Worm (Caenorhabditis elegans): Measurements from ENCODE around the gene D1086.6.

Gene D1086.6

ce11 chrV:14093805-14094204 is 14.2 kb downstream of the D1086.6 start, which contains the start of gene D1086.8:
TSS of gene D1086.8 (plus strand) at chrV:14094105.
- TF ChIP-seq F13C5.2 (tag; optimal IDR thresholded peaks at IDR 0.05) (no peak), aly-1 (tag; optimal IDR thresholded peaks at IDR 0.05) (no peak), sea-1 (GFP tag; conservative IDR thresholded peaks at IDR 0.05) (no peak), hmg-4 (GFP tag; optimal IDR thresholded peaks at IDR 0.05) (no peak), tbx-11 (GFP tag; IDR thresholded peaks at IDR 0.05) (no peak), hnd-1 (tag; optimal IDR thresholded peaks at IDR 0.05) (no peak), ceh-36 (tag; optimal IDR thresholded peaks at IDR 0.05) (no peak), pes-1 (GFP tag; IDR thresholded peaks at IDR 0.05) (no peak), ceh-13 (GFP tag; optimal IDR thresholded peaks at IDR 0.05) (no peak), ets-7 (tag; optimal IDR thresholded peaks at IDR 0.05) (no peak)

ce11 chrV:14094546-14094945 is 14.9 kb downstream of the D1086.6 start:
- TF ChIP-seq F13C5.2 (tag; optimal IDR thresholded peaks at IDR 0.05) (no peak), hmg-4 (GFP tag; optimal IDR thresholded peaks at IDR 0.05) (no peak), hmbx-1 (tag; optimal IDR thresholded peaks at IDR 0.05) (no peak), ceh-36 (tag; optimal IDR thresholded peaks at IDR 0.05) (no peak), pes-1 (GFP tag; IDR thresholded peaks at IDR 0.05) (no peak), tbx-37 (GFP tag; conservative IDR thresholded peaks at IDR 0.05) (no peak)

ce11 chrV:14094953-14095352 is 15.4 kb downstream of the D1086.6 start:
- no peak for TF ChIP-seq tbx-37 (GFP tag; conservative IDR thresholded peaks at IDR 0.05)
- no peak for TF ChIP-seq sea-1 (GFP tag; conservative IDR thresholded peaks at IDR 0.05)
- TF ChIP-seq B0310.2 (tag; optimal IDR thresholded peaks at IDR 0.05), result no peak
- no peak for TF ChIP-seq scrt-1 (GFP tag; IDR thresholded peaks at IDR 0.05)
- no peak for TF ChIP-seq hmbx-1 (tag; optimal IDR thresholded peaks at IDR 0.05)
- TF ChIP-seq F13C5.2 (tag; optimal IDR thresholded peaks at IDR 0.05), result no peak
- no peak for TF ChIP-seq ets-7 (tag; optimal IDR thresholded peaks at IDR 0.05)
- no peak for TF ChIP-seq tbx-11 (GFP tag; IDR thresholded peaks at IDR 0.05)
- no peak for TF ChIP-seq flt-1 (GFP tag; IDR thresholded peaks at IDR 0.05)
- no peak for TF ChIP-seq tra-4 (tag; optimal IDR thresholded peaks at IDR 0.05)
- no peak for TF ChIP-seq hmg-4 (GFP tag; optimal IDR thresholded peaks at IDR 0.05)
- TF ChIP-seq ama-1 (optimal IDR thresholded peaks at IDR 0.05), result no peak
- no peak for TF ChIP-seq pes-1 (GFP tag; IDR thresholded peaks at IDR 0.05)

- TF ChIP-seq scrt-1 (GFP tag; IDR thresholded peaks at IDR 0.05) (no peak), tbx-37 (GFP tag; conservative IDR thresholded peaks at IDR 0.05) (no peak), F13C5.2 (tag; optimal IDR thresholded peaks at IDR 0.05) (no peak), flt-1 (GFP tag; IDR thresholded peaks at IDR 0.05) (no peak), hnd-1 (tag; optimal IDR thresholded peaks at IDR 0.05) (no peak), tbx-11 (GFP tag; IDR thresholded peaks at IDR 0.05) (no peak), tra-4 (tag; optimal IDR thresholded peaks at IDR 0.05) (no peak), ama-1 (optimal IDR thresholded peaks at IDR 0.05) (no peak), hmg-4 (GFP tag; optimal IDR thresholded peaks at IDR 0.05) (no peak), pes-1 (GFP tag; IDR thresholded peaks at IDR 0.05) (no peak), sea-1 (GFP tag; conservative IDR thresholded peaks at IDR 0.05) (no peak), ceh-36 (tag; optimal IDR thresholded peaks at IDR 0.05) (no peak), ceh-13 (GFP tag; optimal IDR thresholded peaks at IDR 0.05) (no peak), ets-7 (tag; optimal IDR thresholded peaks at IDR 0.05) (no peak), aly-1 (tag; optimal IDR thresholded peaks at IDR 0.05) (no peak), hmbx-1 (tag; optimal IDR thresholded peaks at IDR 0.05) (no peak), B0310.2 (tag; optimal IDR thresholded peaks at IDR 0.05) (no peak)
These were observed 17.8 kb downstream of the D1086.6 start for ce11 chrV:14097358-14097757.

ce11 chrV:14098519-14098918 is 18.9 kb downstream of the D1086.6 start, which contains the start of the genes D1086.2 and D1086.1:
TSS of gene D1086.2 (minus strand) at chrV:14098668.
TSS of gene D1086.1 (plus strand) at chrV:14098858.
- no peak for TF ChIP-seq aly-1 (tag; optimal IDR thresholded peaks at IDR 0.05)
- TF ChIP-seq hmg-4 (GFP tag; optimal IDR thresholded peaks at IDR 0.05), result no peak
- no peak for TF ChIP-seq scrt-1 (GFP tag; IDR thresholded peaks at IDR 0.05)
- TF ChIP-seq B0310.2 (tag; optimal IDR thresholded peaks at IDR 0.05), result no peak
- TF ChIP-seq ets-7 (tag; optimal IDR thresholded peaks at IDR 0.05), result no peak
- TF ChIP-seq ama-1 (optimal IDR thresholded peaks at IDR 0.05), result no peak
- no peak for TF ChIP-seq ceh-36 (tag; optimal IDR thresholded peaks at IDR 0.05)
- TF ChIP-seq pes-1 (GFP tag; IDR thresholded peaks at IDR 0.05), result no peak
- no peak for TF ChIP-seq hmbx-1 (tag; optimal IDR thresholded peaks at IDR 0.05)
- TF ChIP-seq sea-1 (GFP tag; conservative IDR thresholded peaks at IDR 0.05), result no peak
- TF ChIP-seq tra-4 (tag; optimal IDR thresholded peaks at IDR 0.05), result no peak
- no peak for TF ChIP-seq tbx-11 (GFP tag; IDR thresholded peaks at IDR 0.05)
- no peak for TF ChIP-seq F13C5.2 (tag; optimal IDR thresholded peaks at IDR 0.05)
- no peak for TF ChIP-seq ceh-13 (GFP tag; optimal IDR thresholded peaks at IDR 0.05)
- no peak for TF ChIP-seq tbx-37 (GFP tag; conservative IDR thresholded peaks at IDR 0.05)
- no peak for TF ChIP-seq hnd-1 (tag; optimal IDR thresholded peaks at IDR 0.05)
- TF ChIP-seq flt-1 (GFP tag; IDR thresholded peaks at IDR 0.05), result no peak

ce11 chrV:14100886-14101285 is 21.3 kb downstream of the D1086.6 start, which contains the start of gene D1086.12:
TSS of gene D1086.12 (plus strand) at chrV:14101186.
- TF ChIP-seq B0310.2 (tag; optimal IDR thresholded peaks at IDR 0.05) (no peak), sea-1 (GFP tag; conservative IDR thresholded peaks at IDR 0.05) (no peak), tbx-11 (GFP tag; IDR thresholded peaks at IDR 0.05) (no peak), ceh-13 (GFP tag; optimal IDR thresholded peaks at IDR 0.05) (no peak), hmg-4 (GFP tag; optimal IDR thresholded peaks at IDR 0.05) (no peak), tra-4 (tag; optimal IDR thresholded peaks at IDR 0.05) (no peak), flt-1 (GFP tag; IDR thresholded peaks at IDR 0.05) (no peak), hnd-1 (tag; optimal IDR thresholded peaks at IDR 0.05) (no peak), F13C5.2 (tag; optimal IDR thresholded peaks at IDR 0.05) (no peak), ama-1 (optimal IDR thresholded peaks at IDR 0.05) (no peak), hmbx-1 (tag; optimal IDR thresholded peaks at IDR 0.05) (no peak), ets-7 (tag; optimal IDR thresholded peaks at IDR 0.05) (no peak), ceh-36 (tag; optimal IDR thresholded peaks at IDR 0.05) (no peak), scrt-1 (GFP tag; IDR thresholded peaks at IDR 0.05) (no peak), tbx-37 (GFP tag; conservative IDR thresholded peaks at IDR 0.05) (no peak), aly-1 (tag; optimal IDR thresholded peaks at IDR 0.05) (no peak), pes-1 (GFP tag; IDR thresholded peaks at IDR 0.05) (no peak)

ce11 chrV:14103970-14104369 is 24.4 kb downstream of the D1086.6 start, which contains the start of gene D1086.9:
TSS of gene D1086.9 (plus strand) at chrV:14104270.
- TF ChIP-seq ceh-36 (tag; optimal IDR thresholded peaks at IDR 0.05) (no peak), tbx-11 (GFP tag; IDR thresholded peaks at IDR 0.05) (no peak), sea-1 (GFP tag; conservative IDR thresholded peaks at IDR 0.05) (no peak), aly-1 (tag; optimal IDR thresholded peaks at IDR 0.05) (no peak), ceh-13 (GFP tag; optimal IDR thresholded peaks at IDR 0.05) (no peak), tra-4 (tag; optimal IDR thresholded peaks at IDR 0.05) (no peak), flt-1 (GFP tag; IDR thresholded peaks at IDR 0.05) (no peak), hnd-1 (tag; optimal IDR thresholded peaks at IDR 0.05) (no peak), pes-1 (GFP tag; IDR thresholded peaks at IDR 0.05) (no peak), ama-1 (optimal IDR thresholded peaks at IDR 0.05) (no peak), ets-7 (tag; optimal IDR thresholded peaks at IDR 0.05) (no peak), scrt-1 (GFP tag; IDR thresholded peaks at IDR 0.05) (no peak), hmg-4 (GFP tag; optimal IDR thresholded peaks at IDR 0.05) (no peak), F13C5.2 (tag; optimal IDR thresholded peaks at IDR 0.05) (no peak), hmbx-1 (tag; optimal IDR thresholded peaks at IDR 0.05) (no peak), B0310.2 (tag; optimal IDR thresholded peaks at IDR 0.05) (no peak), tbx-37 (GFP tag; conservative IDR thresholded peaks at IDR 0.05) (no peak)

Measured in whole organism, early embryonic.